Worm (Caenorhabditis elegans): Measurements from ENCODE around the gene rei-1.

The rei-1 gene

ce11 chrIII:4086536-4086935 lies 11.5 kb downstream of the rei-1 start, which contains the start of gene kin-19:
Gene kin-19 (minus strand): TSS chrIII:4086636.
- TF ChIP-seq ama-1 (optimal IDR thresholded peaks at IDR 0.05) (no peak), alr-1 (tag; optimal IDR thresholded peaks at IDR 0.05; ENCODE audit: borderline replicate concordance) (no peak), nhr-76 (tag; optimal IDR thresholded peaks at IDR 0.05) (no peak), mdl-1 (tag; optimal IDR thresholded peaks at IDR 0.05) (no peak), elt-2 (tag; optimal IDR thresholded peaks at IDR 0.05) (no peak), tlp-1 (tag; optimal IDR thresholded peaks at IDR 0.05) (no peak), ceh-63 (GFP tag; optimal IDR thresholded peaks at IDR 0.05) (no peak), pax-3 (tag; optimal IDR thresholded peaks at IDR 0.05) (no peak), ceh-8 (GFP tag; optimal IDR thresholded peaks at IDR 0.05) (no peak), sup-37 (GFP tag; optimal IDR thresholded peaks at IDR 0.05) (no peak), nhr-77 (tag; optimal IDR thresholded peaks at IDR 0.05) (no peak), lsy-2 (tag; optimal IDR thresholded peaks at IDR 0.05) (no peak), isw-1 (GFP tag; IDR thresholded peaks at IDR 0.05) (no peak), ces-1 (GFP tag; optimal IDR thresholded peaks at IDR 0.05) (no peak)

- TF ChIP-seq ztf-11 (tag; optimal IDR thresholded peaks at IDR 0.05) (no peak), fkh-8 (tag; optimal IDR thresholded peaks at IDR 0.05) (peak; percentile 25)
These were observed 12.3 kb downstream of the rei-1 start for ce11 chrIII:4085657-4086056.

ce11 chrIII:4083429-4083828 lies 14.6 kb downstream of the rei-1 start:
- no peak for TF ChIP-seq ama-1 (optimal IDR thresholded peaks at IDR 0.05)
- no peak for TF ChIP-seq efl-1 (optimal IDR thresholded peaks at IDR 0.05)
- TF ChIP-seq efl-1 (GFP tag; optimal IDR thresholded peaks at IDR 0.05 in 1 of 2), result peak in 1 of 2 experiments; percentile 68

ce11 chrIII:4070239-4070638 lies 27.8 kb downstream of the rei-1 start:
- no peak for TF ChIP-seq C34B4.2 (tag; optimal IDR thresholded peaks at IDR 0.05)
- TF ChIP-seq tbx-2 (tag; optimal IDR thresholded peaks at IDR 0.05), result peak; percentile 31
- no peak for TF ChIP-seq nhr-11 (tag; optimal IDR thresholded peaks at IDR 0.05)
- TF ChIP-seq nhr-20 (tag; optimal IDR thresholded peaks at IDR 0.05), result no peak
- TF ChIP-seq pag-3 (tag; optimal IDR thresholded peaks at IDR 0.05; ENCODE audit: borderline replicate concordance, insufficient read depth), result no peak
- no peak for TF ChIP-seq egl-13 (tag; optimal IDR thresholded peaks at IDR 0.05)
- no peak for TF ChIP-seq unc-62 (GFP tag; optimal IDR thresholded peaks at IDR 0.05)
- TF ChIP-seq lin-14 (GFP tag; optimal IDR thresholded peaks at IDR 0.05), result peak; percentile 79
- TF ChIP-seq fkh-4 (tag; optimal IDR thresholded peaks at IDR 0.05; ENCODE audit: borderline replicate concordance), result no peak
- no peak for TF ChIP-seq nhr-85 (tag)
- no peak for TF ChIP-seq pax-3 (tag; optimal IDR thresholded peaks at IDR 0.05)
- no peak for TF ChIP-seq tlp-1 (tag; optimal IDR thresholded peaks at IDR 0.05)
- TF ChIP-seq ceh-8 (GFP tag; optimal IDR thresholded peaks at IDR 0.05), result no peak
- no peak for TF ChIP-seq nhr-47 (tag; optimal IDR thresholded peaks at IDR 0.05)
- TF ChIP-seq swsn-7 (tag; optimal IDR thresholded peaks at IDR 0.05), result no peak
- no peak for TF ChIP-seq egl-27 (tag; optimal IDR thresholded peaks at IDR 0.05)
- no peak for TF ChIP-seq ztf-11 (tag; optimal IDR thresholded peaks at IDR 0.05)
- no peak for TF ChIP-seq mab-9 (GFP tag; IDR thresholded peaks at IDR 0.05)

ce11 chrIII:4068120-4068519 lies 29.9 kb downstream of the rei-1 start:
- TF ChIP-seq lsy-2 (tag; optimal IDR thresholded peaks at IDR 0.05), result no peak
- TF ChIP-seq lin-15B (tag; optimal IDR thresholded peaks at IDR 0.05), result no peak
- no peak for TF ChIP-seq lin-13 (GFP tag; optimal IDR thresholded peaks at IDR 0.05)
- TF ChIP-seq ztf-11 (tag; optimal IDR thresholded peaks at IDR 0.05), result no peak
- TF ChIP-seq aha-1 (tag; optimal IDR thresholded peaks at IDR 0.05), result no peak
- TF ChIP-seq lin-14 (GFP tag; optimal IDR thresholded peaks at IDR 0.05), result peak; percentile 49
- TF ChIP-seq isw-1 (GFP tag; IDR thresholded peaks at IDR 0.05), result no peak
- no peak for TF ChIP-seq unc-62 (GFP tag; optimal IDR thresholded peaks at IDR 0.05)
